Fruit fly (Drosophila melanogaster) whole organism, embryonic: ENCODE results near the gene stac.
A peak's percentile ranks its signal among the peaks of the same experiment; 100 is the strongest.

Experiments used
- CG10321 ChIP-seq: fragments of 200-800 bp; sonication (Bioruptor generic); IDR thresholded peaks from 2 replicates; pipeline ENCODE4 v1.3.6; 2022; ENCODE audit warnings: missing biosample characterization, missing genetic modification characterization
- CG10543 ChIP-seq: fragments of 200-800 bp; sonication (Bioruptor generic); optimal IDR thresholded peaks from 3 replicates; lab custom pipeline; 2017; ENCODE audit warnings: missing biosample characterization, mild to moderate bottlenecking, missing genetic modification characterization, moderate library complexity
- CG11398 ChIP-seq: fragments of 200-800 bp; sonication (Bioruptor generic); optimal IDR thresholded peaks from 2 replicates; lab custom pipeline; 2016; ENCODE audit warnings: missing biosample characterization, missing genetic modification characterization
- CG12236 ChIP-seq: fragments of 200-800 bp; sonication (Bioruptor generic); optimal IDR thresholded peaks from 2 replicates; lab custom pipeline; 2016; ENCODE audit warnings: missing biosample characterization, missing genetic modification characterization
- CG1233 ChIP-seq: fragments of 200-800 bp; sonication (Bioruptor generic); optimal IDR thresholded peaks from 4 replicates; lab custom pipeline; 2018; ENCODE audit warnings: missing biosample characterization, mild to moderate bottlenecking, missing genetic modification characterization
- CG14667 ChIP-seq: fragments of 200-800 bp; sonication (Bioruptor generic); IDR thresholded peaks from 2 replicates; pipeline ENCODE4 v1.3.6; 2022; ENCODE audit warnings: missing biosample characterization, missing genetic modification characterization
- CG14710 ChIP-seq: fragments of 200-800 bp; sonication (Bioruptor generic); optimal IDR thresholded peaks from 3 replicates; lab custom pipeline; 2019; ENCODE audit warnings: missing biosample characterization, mild to moderate bottlenecking, missing genetic modification characterization, moderate library complexity
- CG15479 ChIP-seq: fragments of 200-800 bp; sonication (Bioruptor generic); optimal IDR thresholded peaks from 3 replicates; lab custom pipeline; 2019; ENCODE audit warnings: missing biosample characterization, mild to moderate bottlenecking, missing genetic modification characterization, moderate library complexity
- CG15514 ChIP-seq: fragments of 200-800 bp; sonication (Bioruptor generic); optimal IDR thresholded peaks from 3 replicates; lab custom pipeline; 2017; ENCODE audit warnings: missing biosample characterization, missing genetic modification characterization, mild to moderate bottlenecking, moderate library complexity, missing genetic modification reagents
- CG16815 ChIP-seq: fragments of 200-800 bp; sonication (Bioruptor generic); optimal IDR thresholded peaks from 3 replicates; lab custom pipeline; 2017; ENCODE audit warnings: missing biosample characterization, mild to moderate bottlenecking, missing genetic modification characterization
- CG1832 ChIP-seq: fragments of 200-800 bp; sonication (Bioruptor generic); optimal IDR thresholded peaks from 2 replicates; lab custom pipeline; 2017; ENCODE audit warnings: missing biosample characterization, mild to moderate bottlenecking, missing genetic modification characterization, inconsistent platforms
- CG18476 ChIP-seq: fragments of 200-800 bp; sonication (Bioruptor generic); optimal IDR thresholded peaks from 2 replicates; lab custom pipeline; 2016; ENCODE audit warnings: missing biosample characterization, mild to moderate bottlenecking, missing genetic modification characterization
- CG2116 ChIP-seq: fragments of 200-800 bp; sonication (Bioruptor generic); optimal IDR thresholded peaks from 3 replicates; lab custom pipeline; 2018; ENCODE audit warnings: missing biosample characterization, mild to moderate bottlenecking, missing genetic modification characterization
- CG2889 ChIP-seq: fragments of 200-800 bp; sonication (Bioruptor generic); IDR thresholded peaks from 3 replicates; pipeline ENCODE4 v1.3.6; 2022; ENCODE audit warnings: missing biosample characterization, missing genetic modification characterization
- CG6689 ChIP-seq: fragments of 200-800 bp; sonication (Bioruptor generic); IDR thresholded peaks from 2 replicates; pipeline ENCODE4 v1.3.6; 2022; ENCODE audit warnings: missing biosample characterization, missing genetic modification characterization
- CG8290 ChIP-seq, 3 experiments: fragments of 200-800 bp; sonication (Bioruptor generic); optimal IDR thresholded peaks; 2 replicates each; lab custom pipeline; 2016 to 2019; ENCODE audit warnings: missing biosample characterization in 3 of 3, missing genetic modification characterization in 3 of 3, mild to moderate bottlenecking in 2 of 3, moderate library complexity in 1 of 3
- CG9797 ChIP-seq: fragments of 200-800 bp; sonication (Bioruptor generic); optimal IDR thresholded peaks from 3 replicates; lab custom pipeline; 2018; ENCODE audit warnings: missing biosample characterization, mild to moderate bottlenecking, missing genetic modification characterization
- Dp ChIP-seq: fragments of 200-800 bp; sonication (Bioruptor generic); optimal IDR thresholded peaks from 2 replicates; lab custom pipeline; 2018; ENCODE audit warnings: missing biosample characterization, mild to moderate bottlenecking, missing genetic modification characterization, moderate library complexity
- E2f2 ChIP-seq: fragments of 200-800 bp; sonication (Bioruptor generic); IDR thresholded peaks from 2 replicates; pipeline ENCODE4 v1.3.6; 2022; ENCODE audit warnings: missing biosample characterization, missing genetic modification characterization
- Fer1 ChIP-seq: fragments of 200-800 bp; sonication (Bioruptor generic); optimal IDR thresholded peaks from 2 replicates; lab custom pipeline; 2017; ENCODE audit warnings: missing biosample characterization, mild to moderate bottlenecking, missing genetic modification characterization
- H15 ChIP-seq: fragments of 200-800 bp; sonication (Bioruptor generic); IDR thresholded peaks from 3 replicates; pipeline ENCODE4 v1.3.6; 2022; ENCODE audit warnings: missing biosample characterization, missing genetic modification characterization
- HmgD ChIP-seq: fragments of 200-800 bp; sonication (Bioruptor generic); optimal IDR thresholded peaks from 3 replicates; lab custom pipeline; 2016; ENCODE audit warnings: missing biosample characterization, missing genetic modification characterization
- Lpt ChIP-seq: fragments of >200 bp; optimal IDR thresholded peaks from 2 replicates; lab custom pipeline; 2018; ENCODE audit warnings: missing biosample characterization, missing genetic modification characterization
- MESR4 ChIP-seq: fragments of 200-800 bp; sonication (Bioruptor generic); optimal IDR thresholded peaks from 2 replicates; lab custom pipeline; 2018; ENCODE audit warnings: missing biosample characterization, mild to moderate bottlenecking, missing genetic modification characterization, moderate library complexity
- Mad ChIP-seq: fragments of 200-800 bp; sonication (Bioruptor generic); optimal IDR thresholded peaks from 2 replicates; lab custom pipeline; 2016; ENCODE audit warnings: missing biosample characterization, missing genetic modification characterization
- Med ChIP-seq: fragments of 200-800 bp; sonication (Bioruptor generic); peaks from one replicate; lab custom pipeline; 2016; ENCODE audit warnings: missing biosample characterization, missing genetic modification characterization, mild to moderate bottlenecking, inconsistent platforms, moderate library complexity
- Myb ChIP-seq: fragments of 200-800 bp; sonication (Bioruptor generic); optimal IDR thresholded peaks from 2 replicates; lab custom pipeline; 2016; ENCODE audit warnings: missing biosample characterization, missing genetic modification characterization
- Poxn ChIP-seq: fragments of 200-800 bp; sonication (Bioruptor generic); IDR thresholded peaks from 2 replicates; pipeline ENCODE4 v1.3.6; 2022; ENCODE audit warnings: missing biosample characterization, missing genetic modification characterization
- Sry-δ ChIP-seq: fragments of 200-800 bp; sonication (Bioruptor generic); optimal IDR thresholded peaks from 2 replicates; lab custom pipeline; 2016; ENCODE audit warnings: missing biosample characterization, missing genetic modification characterization
- TFAM ChIP-seq: fragments of 200-800 bp; sonication (Bioruptor generic); optimal IDR thresholded peaks from 2 replicates; lab custom pipeline; 2017; ENCODE audit warnings: missing biosample characterization, missing genetic modification characterization, inconsistent platforms
- Taf1 ChIP-seq: fragments of 200-800 bp; sonication (Bioruptor generic); IDR thresholded peaks from 2 replicates; pipeline ENCODE4 v1.3.6; 2022; ENCODE audit warnings: missing biosample characterization, missing genetic modification characterization
- ab ChIP-seq: fragments of 200-800 bp; sonication (Bioruptor generic); optimal IDR thresholded peaks from 2 replicates; lab custom pipeline; 2016; ENCODE audit warnings: missing biosample characterization, missing genetic modification characterization
- bcd ChIP-seq: fragments of 200-800 bp; sonication (Bioruptor generic); optimal IDR thresholded peaks from 2 replicates; lab custom pipeline; 2017; ENCODE audit warnings: missing biosample characterization, mild to moderate bottlenecking, missing genetic modification characterization
- ewg ChIP-seq: fragments of 200-800 bp; sonication (Bioruptor generic); optimal IDR thresholded peaks from 3 replicates; lab custom pipeline; 2017; ENCODE audit warnings: mild to moderate bottlenecking, missing biosample characterization, missing genetic modification reagents, missing genetic modification characterization
- fru ChIP-seq: fragments of >200 bp; optimal IDR thresholded peaks from 2 replicates; lab custom pipeline; 2017
- ftz-f1 ChIP-seq: fragments of 200-800 bp; sonication (Bioruptor generic); optimal IDR thresholded peaks from 2 replicates; lab custom pipeline; 2016; ENCODE audit warnings: missing biosample characterization, missing genetic modification characterization
- gsb-n ChIP-seq: fragments of 200-800 bp; sonication (Bioruptor generic); optimal IDR thresholded peaks from 3 replicates; lab custom pipeline; 2018; ENCODE audit warnings: missing biosample characterization, mild to moderate bottlenecking, missing genetic modification characterization
- hbn ChIP-seq: fragments of 200-800 bp; sonication (Bioruptor generic); IDR thresholded peaks from 2 replicates; pipeline ENCODE4 v1.3.6; 2022; ENCODE audit warnings: missing biosample characterization, missing genetic modification characterization; ENCODE audit not compliant: partially characterized antibody
- lab ChIP-seq: fragments of 200-800 bp; sonication (Bioruptor generic); optimal IDR thresholded peaks from 3 replicates; lab custom pipeline; 2017; ENCODE audit warnings: missing biosample characterization, missing genetic modification characterization, mild to moderate bottlenecking, moderate library complexity, missing genetic modification reagents
- nerfin-1 ChIP-seq: fragments of 200-800 bp; sonication (Bioruptor generic); optimal IDR thresholded peaks from 3 replicates; lab custom pipeline; 2019; ENCODE audit warnings: missing biosample characterization, mild to moderate bottlenecking, missing genetic modification characterization, moderate library complexity
- otp ChIP-seq: fragments of 200-800 bp; sonication (Bioruptor generic); IDR thresholded peaks from 3 replicates; pipeline ENCODE4, ENCODE4 v1.3.6; 2022; ENCODE audit warnings: missing biosample characterization, missing genetic modification characterization
- rib ChIP-seq: fragments of 200-800 bp; sonication (Bioruptor generic); IDR thresholded peaks from 2 replicates; pipeline ENCODE4 v1.3.6; 2022; ENCODE audit warnings: missing biosample characterization, missing genetic modification characterization
- ro ChIP-seq: fragments of 200-800 bp; sonication (Bioruptor generic); IDR thresholded peaks from 2 replicates; pipeline ENCODE4 v1.3.6; 2022; ENCODE audit warnings: missing biosample characterization, missing genetic modification characterization
- shn ChIP-seq: fragments of 200-800 bp; sonication (Bioruptor generic); optimal IDR thresholded peaks from 3 replicates; lab custom pipeline; 2016; ENCODE audit warnings: missing biosample characterization, missing genetic modification characterization
- slp2 ChIP-seq: fragments of 200-800 bp; sonication (Bioruptor generic); optimal IDR thresholded peaks from 2 replicates; lab custom pipeline; 2016; ENCODE audit warnings: missing biosample characterization, missing genetic modification characterization
- sqz ChIP-seq: fragments of 200-800 bp; sonication (Bioruptor generic); optimal IDR thresholded peaks from 3 replicates; lab custom pipeline; 2018; ENCODE audit warnings: missing biosample characterization, mild to moderate bottlenecking, missing genetic modification characterization
- stc ChIP-seq: fragments of 200-800 bp; sonication (Bioruptor generic); IDR thresholded peaks from 2 replicates; pipeline ENCODE4 v1.3.6; 2022; ENCODE audit warnings: missing biosample characterization, missing genetic modification characterization
- trh ChIP-seq: fragments of 200-800 bp; sonication (Bioruptor generic); optimal IDR thresholded peaks from 2 replicates; lab custom pipeline; 2016; ENCODE audit warnings: missing biosample characterization, missing genetic modification characterization
- vvl ChIP-seq: fragments of 200-800 bp; sonication (Bioruptor generic); IDR thresholded peaks from 2 replicates; pipeline ENCODE4 v1.3.6; 2022; ENCODE audit warnings: missing biosample characterization, missing genetic modification characterization
- zf30C ChIP-seq: fragments of 200-800 bp; sonication (Bioruptor generic); optimal IDR thresholded peaks from 3 replicates; lab custom pipeline; 2018; ENCODE audit warnings: missing biosample characterization, mild to moderate bottlenecking, missing genetic modification characterization

stac gene

DNA sequence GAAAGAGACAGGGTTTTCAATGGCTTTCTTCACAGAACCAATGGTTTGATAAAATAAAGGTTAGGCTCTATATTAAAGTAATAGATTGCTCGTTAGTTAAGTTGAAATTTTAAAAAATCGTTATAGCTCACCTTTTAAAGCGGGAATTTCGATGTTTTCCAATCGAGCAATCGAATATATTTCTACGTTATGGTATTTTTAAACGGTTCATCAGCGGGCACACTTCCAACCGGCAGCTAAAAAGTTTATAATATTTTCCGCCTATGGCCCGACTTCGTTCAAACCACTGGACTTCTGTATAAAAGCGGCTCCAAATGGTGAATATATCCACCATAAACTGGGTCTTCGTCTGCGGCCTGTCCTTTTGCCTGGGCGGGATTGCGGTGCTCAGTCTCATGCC lies 33.0 kb upstream of the stac start, which contains the start of gene beta4GalT7 (continued):
- TF ChIP-seq hbn (GFP tag; lab: Robert Waterston, UW) (no peak), HmgD (GFP tag; lab: Kevin White, UChicago) (no peak), CG16815 (no peak), CG14710 (tag; lab: Kevin White, UChicago) (peak; percentile 6), MESR4 (peak; percentile 17), Poxn (GFP tag; lab: Robert Waterston, UW) (no peak), Dp (GFP tag; lab: Kevin White, UChicago) (peak; percentile 84), CG11398 (GFP tag; lab: Kevin White, UChicago) (no peak), E2f2 (GFP tag; lab: Robert Waterston, UW) (peak; percentile 87), CG2116 (GFP tag; lab: Kevin White, UChicago) (peak; percentile 57), Myb (GFP tag; lab: Kevin White, UChicago) (peak; percentile 96), vvl (GFP tag; lab: Robert Waterston, UW) (no peak), Taf1 (GFP tag; lab: Robert Waterston, UW) (no peak), shn (GFP tag; lab: Kevin White, UChicago) (no peak), CG9797 (GFP tag; lab: Kevin White, UChicago) (peak; percentile 56), CG14667 (GFP tag; lab: Robert Waterston, UW) (no peak), Med (GFP tag; lab: Kevin White, UChicago) (peak; percentile 36), ro (GFP tag; lab: Robert Waterston, UW) (no peak), lab (no peak)

DNA sequence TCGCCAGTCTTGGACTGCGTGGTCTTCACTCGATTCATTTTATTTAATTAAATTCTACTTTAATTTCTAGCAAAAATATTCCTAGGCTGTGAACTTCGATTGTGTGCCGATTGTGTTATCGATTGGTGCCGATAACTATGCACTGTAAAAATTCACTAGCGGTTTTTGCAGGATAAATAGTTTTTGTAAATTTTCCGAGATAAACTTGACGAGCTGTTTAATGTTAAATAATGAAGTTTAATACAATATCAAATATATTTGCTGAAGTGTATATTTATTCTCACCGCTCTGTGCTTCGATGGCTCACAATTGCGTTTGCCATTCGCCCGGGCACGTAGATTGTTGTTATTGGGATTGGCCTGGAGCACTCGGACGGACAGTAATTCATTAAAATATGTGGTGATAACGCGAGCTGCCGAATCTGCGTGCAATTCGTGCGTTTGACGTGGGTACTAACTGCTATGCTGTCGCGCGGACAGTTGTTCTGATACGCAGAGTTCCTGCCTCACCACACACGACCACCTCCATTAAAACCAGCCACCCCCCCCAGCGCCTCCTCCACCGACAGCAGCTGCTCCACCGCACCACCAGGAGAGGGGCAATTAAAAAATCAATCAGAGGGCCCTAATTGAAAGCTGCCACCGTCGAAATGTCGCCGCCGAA lies 31.1 kb upstream of the stac start, which contains the start of the genes EMC6 and Hr96:
EMC6 (minus strand) TSS at position 123 of the 663 bp plus-strand sequence.
Hr96 (plus strand) TSS at position 341 of the 663 bp plus-strand sequence.
- TF ChIP-seq zf30C (GFP tag; lab: Kevin White, UChicago) (peak; percentile 99), CG10543 (GFP tag; lab: Kevin White, UChicago) (peak; percentile 93), CG6689 (GFP tag; lab: Robert Waterston, UW) (peak; percentile 91), TFAM (peak; percentile 68), H15 (peak; percentile 93), Lpt (GFP tag; lab: Kevin White, UChicago) (no peak), ftz-f1 (GFP tag; lab: Kevin White, UChicago) (peak; percentile 78), fru (lab: Kevin White, UChicago) (no peak), CG2889 (GFP tag; lab: Robert Waterston, UW) (peak; percentile 85), CG8290 (GFP tag; optimal IDR thresholded peaks at IDR 0.05; lab: Kevin White, UChicago) (no peak), CG8290 (tag; optimal IDR thresholded peaks at IDR 0.05; lab: Kevin White, UChicago) (peak in 1 of 2 experiments; percentile 98), CG1233 (peak; percentile 87), CG15479 (GFP tag; lab: Kevin White, UChicago) (no peak), sqz (GFP tag; lab: Kevin White, UChicago) (no peak), CG10321 (GFP tag; lab: Robert Waterston, UW) (peak; percentile 75), gsb-n (tag; lab: Kevin White, UChicago) (no peak), stc (GFP tag; lab: Robert Waterston, UW) (peak; percentile 92), shn (GFP tag; lab: Kevin White, UChicago) (peak; percentile 86), CG1832 (GFP tag; lab: Kevin White, UChicago) (no peak), nerfin-1 (peak; percentile 86), otp (GFP tag; lab: Robert Waterston, UW) (peak; percentile 92), ab (GFP tag; lab: Kevin White, UChicago) (peak; percentile 77), CG12236 (GFP tag; lab: Kevin White, UChicago) (peak; percentile 70), CG15514 (peak; percentile 92), bcd (peak; percentile 94), Sry-δ (peak; percentile 76), slp2 (GFP tag; lab: Kevin White, UChicago) (peak; percentile 91), CG18476 (GFP tag; lab: Kevin White, UChicago) (peak; percentile 94), ewg (peak; percentile 89), Fer1 (GFP tag; lab: Kevin White, UChicago) (peak; percentile 94), Mad (GFP tag; lab: Kevin White, UChicago) (peak; percentile 95), rib (GFP tag; lab: Robert Waterston, UW) (peak; percentile 83), trh (GFP tag; lab: Kevin White, UChicago) (peak; percentile 89)
